Worm (Caenorhabditis elegans) whole organism, young adult: Measurements from ENCODE around the gene F33A8.4.

Experiments
- B0035.1 ChIP-seq: sonication (generic microtip); optimal IDR thresholded peaks from 2 replicates; lab custom pipeline; 2016; ENCODE audit warnings: missing genetic modification characterization, mild to moderate bottlenecking, missing compliant biosample characterization, missing genotype, missing genetic modification reagents
- C17E4.6 ChIP-seq: fragments of 200-800 bp; sonication (Bioruptor generic); IDR thresholded peaks from 2 replicates; pipeline ENCODE4 v1.3.6; 2022; ENCODE audit warnings: missing genetic modification reagents, missing genetic modification characterization, missing compliant biosample characterization
- F10E7.11 ChIP-seq: sonication (generic microtip); optimal IDR thresholded peaks from 2 replicates; lab custom pipeline; 2017; ENCODE audit warnings: mild to moderate bottlenecking, missing genetic modification characterization, moderate library complexity, missing compliant biosample characterization
- F22D6.2 ChIP-seq: sonication (generic microtip); optimal IDR thresholded peaks from 2 replicates; lab custom pipeline; 2016; ENCODE audit warnings: mild to moderate bottlenecking, missing genetic modification characterization, missing compliant biosample characterization
- F33H1.4 ChIP-seq: fragments of 200-800 bp; sonication (Bioruptor generic); IDR thresholded peaks from 2 replicates; pipeline ENCODE4 v1.3.6; 2022; ENCODE audit warnings: missing genetic modification reagents, missing genetic modification characterization, missing compliant biosample characterization
- F49E8.2 ChIP-seq: sonication (generic microtip); optimal IDR thresholded peaks from 3 replicates; lab custom pipeline; 2017; ENCODE audit warnings: missing genetic modification characterization, mild to moderate bottlenecking, missing compliant biosample characterization, antibody characterized with exemption, moderate library complexity; ENCODE audit not compliant: insufficient read depth
- F52B5.7 ChIP-seq: sonication (generic microtip); optimal IDR thresholded peaks from 2 replicates; lab custom pipeline; 2016; ENCODE audit warnings: mild to moderate bottlenecking, missing genetic modification characterization, missing compliant biosample characterization
- F57C9.4 ChIP-seq: sonication (generic microtip); optimal IDR thresholded peaks from 2 replicates; lab custom pipeline; 2017; ENCODE audit warnings: mild to moderate bottlenecking, missing genetic modification characterization, missing compliant biosample characterization
- K11D2.4 ChIP-seq: fragments of 200-800 bp; sonication (Bioruptor generic); IDR thresholded peaks from 2 replicates; pipeline ENCODE4 v1.3.6; 2022; ENCODE audit warnings: missing genetic modification reagents, missing genetic modification characterization, missing compliant biosample characterization
- T07F8.4 ChIP-seq: sonication (generic microtip); optimal IDR thresholded peaks from 2 replicates; lab custom pipeline; 2016; ENCODE audit warnings: mild to moderate bottlenecking, missing genetic modification characterization, moderate library complexity, missing compliant biosample characterization
- Y53G8AR.9 ChIP-seq: fragments of 200-800 bp; sonication (Bioruptor generic); conservative IDR thresholded peaks from 2 replicates; pipeline ENCODE4 v1.3.6; 2022; ENCODE audit warnings: missing genetic modification reagents, missing genetic modification characterization, missing compliant biosample characterization
- Y79H2A.3 ChIP-seq: fragments of 200-800 bp; sonication (Bioruptor generic); conservative IDR thresholded peaks from 2 replicates; pipeline ENCODE4 v1.3.6; 2022; ENCODE audit warnings: missing genetic modification reagents, missing genetic modification characterization, missing compliant biosample characterization
- akir-1 ChIP-seq: fragments of 200-800 bp; sonication (Bioruptor generic); optimal IDR thresholded peaks from 2 replicates; lab custom pipeline; 2018; ENCODE audit warnings: mild to moderate bottlenecking, missing genetic modification characterization, moderate library complexity, missing compliant biosample characterization
- attf-3 ChIP-seq: fragments of 200-800 bp; sonication (Bioruptor generic); conservative IDR thresholded peaks from 2 replicates; pipeline ENCODE4 v1.3.6; 2022; ENCODE audit warnings: missing genetic modification reagents, missing genetic modification characterization, missing compliant biosample characterization
- bed-1 ChIP-seq: fragments of 200-800 bp; sonication (Bioruptor generic); IDR thresholded peaks from 2 replicates; pipeline ENCODE4 v1.3.6; 2022; ENCODE audit warnings: missing genetic modification reagents, missing genetic modification characterization, missing compliant biosample characterization
- cebp-2 ChIP-seq: fragments of 200-800 bp; sonication (Bioruptor generic); IDR thresholded peaks from 2 replicates; pipeline ENCODE4 v1.3.6; 2022; ENCODE audit warnings: missing genetic modification characterization, missing compliant biosample characterization
- ceh-27 ChIP-seq: fragments of 200-800 bp; sonication (Bioruptor generic); optimal IDR thresholded peaks from 2 replicates; lab custom pipeline; 2018; ENCODE audit warnings: mild to moderate bottlenecking, missing genetic modification characterization, moderate library complexity, missing compliant biosample characterization
- ceh-40 ChIP-seq: fragments of 200-800 bp; sonication (Bioruptor generic); IDR thresholded peaks from 2 replicates; pipeline ENCODE4 v1.3.6; 2022; ENCODE audit warnings: missing genetic modification characterization, missing compliant biosample characterization
- ceh-79 ChIP-seq: sonication (generic microtip); optimal IDR thresholded peaks from 2 replicates; lab custom pipeline; 2017; ENCODE audit warnings: mild to moderate bottlenecking, missing genetic modification characterization, missing compliant biosample characterization
- chd-7 ChIP-seq: sonication (generic microtip); optimal IDR thresholded peaks from 2 replicates; lab custom pipeline; 2016; ENCODE audit warnings: mild to moderate bottlenecking, missing genetic modification characterization, moderate library complexity, missing compliant biosample characterization
- dpff-1 ChIP-seq: sonication (generic microtip); optimal IDR thresholded peaks from 2 replicates; lab custom pipeline; 2017; ENCODE audit warnings: mild to moderate bottlenecking, missing genetic modification characterization, missing compliant biosample characterization
- egl-18 ChIP-seq: fragments of 200-800 bp; sonication (Bioruptor generic); IDR thresholded peaks from 2 replicates; pipeline ENCODE4 v1.3.6; 2022; ENCODE audit warnings: missing genetic modification reagents, missing genetic modification characterization, missing compliant biosample characterization
- egl-44 ChIP-seq: fragments of 200-800 bp; sonication (Bioruptor generic); IDR thresholded peaks from 2 replicates; pipeline ENCODE4 v1.3.6; 2022; ENCODE audit warnings: missing genetic modification reagents, missing genetic modification characterization, missing compliant biosample characterization
- ekl-4 ChIP-seq: fragments of 200-800 bp; sonication (Bioruptor generic); IDR thresholded peaks from 2 replicates; pipeline ENCODE4 v1.3.6; 2022; ENCODE audit warnings: missing genetic modification reagents, missing genetic modification characterization, missing compliant biosample characterization
- him-1 ChIP-seq: sonication (generic microtip); optimal IDR thresholded peaks from 2 replicates; lab custom pipeline; 2016; ENCODE audit warnings: missing genotype, missing genetic modification reagents, missing genetic modification characterization, missing compliant biosample characterization
- hmg-1.2 ChIP-seq: fragments of 200-800 bp; sonication (Bioruptor generic); IDR thresholded peaks from 2 replicates; pipeline ENCODE4 v1.3.6; 2022; ENCODE audit warnings: missing genetic modification reagents, missing genetic modification characterization, missing compliant biosample characterization
- let-526 ChIP-seq: fragments of 200-800 bp; sonication (Bioruptor generic); IDR thresholded peaks from 2 replicates; pipeline ENCODE4 v1.3.6; 2022; ENCODE audit warnings: missing genetic modification reagents, missing genetic modification characterization, missing compliant biosample characterization
- let-607 ChIP-seq, 2 experiments: fragments of 200-800 bp in 1 of 2; sonication (Bioruptor generic) in 1 of 2; sonication (generic microtip) in 1 of 2; optimal IDR thresholded peaks; 2 replicates each; lab custom pipeline; 2016 to 2018; ENCODE audit warnings: mild to moderate bottlenecking in 2 of 2, missing compliant biosample characterization in 2 of 2, missing genetic modification characterization in 2 of 2, moderate library complexity in 2 of 2, missing genotype in 1 of 2
- lin-26 ChIP-seq: fragments of 200-800 bp; sonication (Bioruptor generic); IDR thresholded peaks from 2 replicates; pipeline ENCODE4 v1.3.6; 2022; ENCODE audit warnings: missing genetic modification reagents, missing genetic modification characterization, missing compliant biosample characterization
- lir-1 ChIP-seq: fragments of 200-800 bp; sonication (Bioruptor generic); conservative IDR thresholded peaks from 2 replicates; pipeline ENCODE4 v1.3.6; 2022; ENCODE audit warnings: missing genetic modification reagents, missing genetic modification characterization, missing compliant biosample characterization
- madf-8 ChIP-seq: fragments of 200-800 bp; sonication (Bioruptor generic); conservative IDR thresholded peaks from 2 replicates; pipeline ENCODE4 v1.3.6; 2022; ENCODE audit warnings: missing genetic modification reagents, missing genetic modification characterization, missing compliant biosample characterization
- mel-28 ChIP-seq: sonication (generic microtip); optimal IDR thresholded peaks from 2 replicates; lab custom pipeline; 2016; ENCODE audit warnings: borderline replicate concordance, mild to moderate bottlenecking, missing genetic modification characterization, missing compliant biosample characterization
- mes-4 ChIP-seq: sonication (generic microtip); optimal IDR thresholded peaks from 2 replicates; lab custom pipeline; 2016; ENCODE audit warnings: missing genotype, missing genetic modification characterization, missing compliant biosample characterization
- nfya-1 ChIP-seq: sonication (generic microtip); optimal IDR thresholded peaks from 2 replicates; lab custom pipeline; 2017; ENCODE audit warnings: antibody characterized with exemption, missing compliant biosample characterization, missing genetic modification characterization, borderline replicate concordance; ENCODE audit not compliant: insufficient read depth
- nhr-120 ChIP-seq: fragments of 200-800 bp; sonication (Bioruptor generic); IDR thresholded peaks from 2 replicates; pipeline ENCODE4 v1.3.6; 2022; ENCODE audit warnings: missing genetic modification characterization, missing compliant biosample characterization
- nhr-179 ChIP-seq: sonication (generic microtip); optimal IDR thresholded peaks from 2 replicates; lab custom pipeline; 2016; ENCODE audit warnings: mild to moderate bottlenecking, missing genetic modification characterization, missing compliant biosample characterization
- nhr-90 ChIP-seq: sonication (generic microtip); optimal IDR thresholded peaks from 2 replicates; lab custom pipeline; 2016; ENCODE audit warnings: missing genotype, mild to moderate bottlenecking, missing genetic modification characterization, missing compliant biosample characterization
- pha-4 ChIP-seq: fragments of 150-350 bp; sonication (generic microtip); optimal IDR thresholded peaks from 2 replicates; lab custom pipeline; 2014; ENCODE audit warnings: missing biosample characterization, missing genetic modification reagents, missing genetic modification characterization
- repo-1 ChIP-seq: sonication (generic microtip); optimal IDR thresholded peaks from 2 replicates; lab custom pipeline; 2017; ENCODE audit warnings: mild to moderate bottlenecking, missing genetic modification characterization, missing compliant biosample characterization
- sdz-38 ChIP-seq: sonication (generic microtip); optimal IDR thresholded peaks from 2 replicates; lab custom pipeline; 2016; ENCODE audit warnings: missing genotype, missing genetic modification characterization, missing compliant biosample characterization
- sea-2 ChIP-seq: fragments of 200-800 bp; sonication (Bioruptor generic); IDR thresholded peaks from 2 replicates; pipeline ENCODE4 v1.3.6; 2022; ENCODE audit warnings: missing genetic modification characterization, missing compliant biosample characterization
- snpc-1.3 ChIP-seq: sonication (generic microtip); optimal IDR thresholded peaks from 2 replicates; lab custom pipeline; 2017; ENCODE audit warnings: missing genetic modification characterization, mild to moderate bottlenecking, missing compliant biosample characterization, antibody characterized with exemption, moderate library complexity, missing genotype, missing genetic modification reagents; ENCODE audit not compliant: insufficient read depth
- tbx-9 ChIP-seq: sonication (generic microtip); optimal IDR thresholded peaks from 2 replicates; lab custom pipeline; 2016; ENCODE audit warnings: borderline replicate concordance, missing genetic modification characterization, inconsistent platforms, missing compliant biosample characterization
- unc-62 ChIP-seq: fragments of 150-350 bp; optimal IDR thresholded peaks from 2 replicates; lab custom pipeline; 2014; ENCODE audit warnings: missing biosample characterization, missing genetic modification reagents, missing genetic modification characterization
- ztf-18 ChIP-seq: sonication (generic microtip); optimal IDR thresholded peaks from 2 replicates; lab custom pipeline; 2016; ENCODE audit warnings: missing genotype, mild to moderate bottlenecking, missing genetic modification characterization, missing compliant biosample characterization
- ztf-22 ChIP-seq: fragments of 200-800 bp; sonication (Bioruptor generic); optimal IDR thresholded peaks from 2 replicates; lab custom pipeline; 2018; ENCODE audit warnings: mild to moderate bottlenecking, missing genetic modification characterization, moderate library complexity, missing compliant biosample characterization
- ztf-26 ChIP-seq: sonication (generic microtip); optimal IDR thresholded peaks from 2 replicates; lab custom pipeline; 2017; ENCODE audit warnings: missing genetic modification characterization, missing compliant biosample characterization
- ztf-3 ChIP-seq: fragments of 200-800 bp; sonication (Bioruptor generic); optimal IDR thresholded peaks from 2 replicates; lab custom pipeline; 2018; ENCODE audit warnings: mild to moderate bottlenecking, missing genetic modification characterization, missing compliant biosample characterization
- ztf-6 ChIP-seq: fragments of 200-800 bp; sonication (Bioruptor generic); IDR thresholded peaks from 2 replicates; pipeline ENCODE4 v1.3.6; 2022; ENCODE audit warnings: missing genetic modification reagents, missing genetic modification characterization, missing compliant biosample characterization

The F33A8.4 gene

ce11 chrII:11042878-11043331 lies 5.9 kb downstream of the F33A8.4 start (continued):
- TF ChIP-seq Y53G8AR.9 (GFP tag; lab: Robert Waterston, UW) (0 out of 2 replicates have a peak, but pooled peaks have one; percentile 50), let-526 (GFP tag; lab: Robert Waterston, UW) (no peak), B0035.1 (tag; lab: Kevin White, UChicago) (no peak), egl-44 (GFP tag; lab: Robert Waterston, UW) (0 out of 2 replicates have a peak, but pooled peaks have one; percentile 60), ztf-22 (GFP tag; lab: Kevin White, UChicago) (peak; percentile 11), C17E4.6 (GFP tag; lab: Robert Waterston, UW) (no peak), F49E8.2 (tag; lab: Kevin White, UChicago) (no peak), unc-62 (GFP tag; lab: Kevin White, UChicago) (no peak), chd-7 (tag; lab: Kevin White, UChicago) (peak; percentile 1), ztf-26 (tag; lab: Kevin White, UChicago) (peak; percentile 22), K11D2.4 (0 out of 2 replicates have a peak, but pooled peaks have one; percentile 40), ceh-40 (GFP tag; lab: Robert Waterston, UW) (no peak), mes-4 (tag; lab: Kevin White, UChicago) (no peak), T07F8.4 (tag; lab: Kevin White, UChicago) (no peak), F33H1.4 (GFP tag; lab: Robert Waterston, UW) (no peak), mel-28 (tag; lab: Kevin White, UChicago) (no peak), tbx-9 (tag; lab: Kevin White, UChicago) (no peak), nhr-179 (no peak), ceh-79 (tag; lab: Kevin White, UChicago) (no peak), repo-1 (tag; lab: Kevin White, UChicago) (no peak), nhr-90 (tag; lab: Kevin White, UChicago) (no peak), egl-18 (GFP tag; lab: Robert Waterston, UW) (no peak), F10E7.11 (tag; lab: Kevin White, UChicago) (no peak), dpff-1 (tag; lab: Kevin White, UChicago) (no peak), hmg-1.2 (GFP tag; lab: Robert Waterston, UW) (peak; percentile 56), nfya-1 (no peak), him-1 (no peak), pha-4 (no peak), Y79H2A.3 (GFP tag; lab: Robert Waterston, UW) (no peak), lir-1 (0 out of 2 replicates have a peak, but pooled peaks have one; percentile 24), ztf-6 (GFP tag; lab: Robert Waterston, UW) (no peak), madf-8 (GFP tag; lab: Robert Waterston, UW) (no peak), lin-26 (GFP tag; lab: Robert Waterston, UW) (no peak), let-607 (tag; optimal IDR thresholded peaks at IDR 0.05; lab: Kevin White, UChicago) (peak; percentile 9 to 14), bed-1 (GFP tag; lab: Robert Waterston, UW) (no peak), F57C9.4 (tag; lab: Kevin White, UChicago) (no peak), attf-3 (GFP tag; lab: Robert Waterston, UW) (no peak), snpc-1.3 (tag; lab: Kevin White, UChicago) (peak; percentile 21), sdz-38 (tag; lab: Kevin White, UChicago) (no peak), sea-2 (GFP tag; lab: Robert Waterston, UW) (no peak), F52B5.7 (tag; lab: Kevin White, UChicago) (no peak), cebp-2 (no peak), ztf-18 (tag; lab: Kevin White, UChicago) (peak; percentile 52), ztf-3 (GFP tag; lab: Kevin White, UChicago) (no peak), akir-1 (no peak), ekl-4 (GFP tag; lab: Robert Waterston, UW) (0 out of 2 replicates have a peak, but pooled peaks have one; percentile 32), F22D6.2 (tag; lab: Kevin White, UChicago) (no peak), nhr-120 (GFP tag; lab: Robert Waterston, UW) (no peak), ceh-27 (GFP tag; lab: Kevin White, UChicago) (peak; percentile 66)
